Worm (Caenorhabditis elegans): ENCODE measurements around the gene unc-2.

DNA sequence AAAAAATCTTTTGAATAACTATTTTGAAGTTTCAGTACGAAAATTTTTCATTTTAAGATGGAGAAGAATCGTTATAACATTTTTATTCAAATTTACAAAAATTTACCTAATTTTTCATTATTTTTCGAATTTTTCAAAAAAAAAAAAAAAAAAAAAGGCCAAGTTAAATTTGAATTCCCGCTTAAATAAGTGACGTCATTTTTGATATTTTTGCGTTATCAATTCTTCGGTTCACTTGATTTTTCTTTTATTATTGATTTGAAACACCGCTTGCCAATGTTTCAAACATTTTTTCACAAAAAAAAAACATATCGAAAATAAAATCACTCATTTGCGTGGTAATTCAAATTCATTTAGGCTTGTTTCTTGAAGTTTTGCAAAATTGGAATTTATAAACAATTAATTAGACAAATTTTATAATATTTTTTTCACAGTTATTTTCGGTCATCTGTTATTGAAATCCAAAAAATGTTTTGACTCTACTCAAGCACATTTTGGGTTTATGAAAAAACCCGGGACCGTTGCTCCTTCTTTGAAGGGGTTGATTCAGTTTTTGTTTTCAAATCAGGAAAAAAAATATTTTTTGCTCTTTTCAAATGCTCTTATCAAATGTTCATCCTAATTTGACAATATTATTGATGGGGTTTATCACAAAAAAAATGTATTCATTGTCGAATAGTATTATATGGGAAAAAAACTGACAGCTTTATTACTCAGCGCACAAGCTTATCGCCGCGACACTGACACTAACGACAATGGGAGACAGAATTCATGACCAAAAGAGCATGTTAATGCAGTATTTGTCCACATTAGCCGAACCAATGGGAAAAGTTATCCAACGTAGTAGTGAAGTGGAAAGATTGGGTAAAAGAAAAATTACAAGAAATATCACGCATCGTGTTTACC lies 9.0 kb downstream of the unc-2 start:
- no peak for TF ChIP-seq mls-2 (tag; optimal IDR thresholded peaks at IDR 0.05)
- no peak for TF ChIP-seq cnd-1 (tag; optimal IDR thresholded peaks at IDR 0.05)
- no peak for TF ChIP-seq mab-5 (tag; optimal IDR thresholded peaks at IDR 0.05)
- no peak for TF ChIP-seq pha-4 (tag; optimal IDR thresholded peaks at IDR 0.05)
